Worm (Caenorhabditis elegans) whole organism, L4/young adult: ENCODE results near the gene R05D3.3.

Source experiments
- W03F9.2 ChIP-seq: fragments of 150-350 bp; optimal IDR thresholded peaks from 2 replicates; lab custom pipeline; 2014; ENCODE audit warnings: missing biosample characterization, missing genetic modification characterization
- dao-5 ChIP-seq: sonication (generic microtip); optimal IDR thresholded peaks from 2 replicates; lab custom pipeline; 2016; ENCODE audit warnings: missing genotype, missing genetic modification characterization, moderate library complexity, missing compliant biosample characterization
- him-1 ChIP-seq: sonication (generic microtip); optimal IDR thresholded peaks from 2 replicates; lab custom pipeline; 2016; ENCODE audit warnings: missing genotype, missing genetic modification reagents, missing genetic modification characterization, missing compliant biosample characterization

DNA sequence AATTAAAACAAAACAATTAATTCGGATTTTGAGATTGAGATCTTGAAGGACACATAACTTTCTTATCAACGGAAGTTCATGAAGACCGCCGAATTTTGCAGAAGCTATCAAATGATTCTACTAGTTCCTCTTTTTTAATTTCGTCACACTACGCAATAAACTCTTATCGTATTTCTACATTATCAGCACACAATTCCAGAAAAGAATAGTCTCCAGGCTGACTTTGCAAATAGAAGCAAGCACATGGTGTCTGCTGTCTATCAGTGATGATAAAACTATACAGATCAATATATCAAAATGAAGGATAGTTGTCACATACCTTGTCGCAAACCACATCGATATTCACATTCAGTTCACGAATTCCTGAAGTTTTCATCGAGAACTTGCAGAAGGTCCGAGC is 36.7 kb downstream of the R05D3.3 start:
- no peak for TF ChIP-seq dao-5 (tag; lab: Kevin White, UChicago)
- TF ChIP-seq him-1 (tag; lab: Kevin White, UChicago), result no peak
- TF ChIP-seq W03F9.2 (tag; lab: Kevin White, UChicago), result no peak
